Fruit fly (Drosophila melanogaster): ENCODE measurements around the gene CG5937.

DNA sequence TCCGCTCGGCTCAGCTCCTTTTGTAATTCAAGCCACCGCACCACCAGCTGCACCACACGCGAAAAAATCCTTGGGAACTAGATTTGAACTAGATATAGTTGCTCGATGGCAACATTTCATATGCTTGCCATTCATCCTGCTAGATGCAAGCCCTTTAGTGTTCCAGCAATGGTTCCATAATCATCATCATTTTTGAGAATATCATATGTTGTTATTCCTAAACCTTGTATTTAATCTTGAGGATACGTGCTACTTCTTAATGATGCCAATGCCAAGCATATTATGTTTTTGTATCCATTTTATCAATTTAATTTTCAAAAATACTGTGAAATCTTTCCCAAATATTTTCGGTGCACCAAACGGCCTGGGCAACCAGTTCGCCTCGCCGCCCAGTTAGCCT lies 13.1 kb downstream of the CG5937 start:
- TF ChIP-seq h (optimal IDR thresholded peaks at IDR 0.05) (no peak), Myc (optimal IDR thresholded peaks at IDR 0.05) (no peak), psq (optimal IDR thresholded peaks at IDR 0.05) (no peak), Sin3A (optimal IDR thresholded peaks at IDR 0.05) (no peak), ttk (optimal IDR thresholded peaks at IDR 0.05) (no peak)

Measured in Kc167 (cell line).